Worm (Caenorhabditis elegans): Measurements from ENCODE around the gene F19H6.4.
A peak's percentile ranks its signal among the peaks of the same experiment; 100 is the strongest.

The F19H6.4 gene

DNA sequence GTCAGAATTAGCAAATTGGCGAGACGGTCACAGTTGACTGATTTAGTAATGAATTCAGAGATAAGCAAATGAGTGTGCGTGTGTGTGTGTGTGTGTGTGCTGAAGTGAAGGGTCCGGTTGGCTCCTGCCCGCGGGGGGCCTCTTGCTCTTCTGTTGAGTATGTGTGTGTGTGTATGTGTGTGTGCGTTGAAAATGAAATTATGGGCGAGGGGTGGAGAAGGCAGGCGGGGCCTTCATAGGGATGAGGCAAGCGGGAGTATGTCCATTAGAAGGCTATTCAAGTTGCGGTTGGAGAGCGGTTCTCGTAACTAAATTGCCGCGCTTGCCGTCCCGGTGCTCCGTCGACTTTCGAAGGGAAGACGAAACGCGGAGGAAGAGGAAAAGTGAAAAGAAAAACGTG is 41.8 kb downstream of the F19H6.4 start (continued):
- no peak for TF ChIP-seq unc-86 (tag; optimal IDR thresholded peaks at IDR 0.05)
- TF ChIP-seq ceh-22 (tag; optimal IDR thresholded peaks at IDR 0.05) = no peak
- no peak for TF ChIP-seq hlh-30 (tag; optimal IDR thresholded peaks at IDR 0.05; ENCODE audit: insufficient read depth)
- no peak for TF ChIP-seq ceh-45 (GFP tag; IDR thresholded peaks at IDR 0.05)
- peak; percentile 16 for TF ChIP-seq syd-9 (tag; optimal IDR thresholded peaks at IDR 0.05)
- TF ChIP-seq nhr-11 (tag; optimal IDR thresholded peaks at IDR 0.05) = no peak
- no peak for TF ChIP-seq C08G9.2 (tag; optimal IDR thresholded peaks at IDR 0.05)
- TF ChIP-seq fkh-10 (GFP tag; optimal IDR thresholded peaks at IDR 0.05) = peak; percentile 19
- TF ChIP-seq ceh-6 (GFP tag; optimal IDR thresholded peaks at IDR 0.05) = peak; percentile 11
- no peak for TF ChIP-seq ztf-16 (tag; optimal IDR thresholded peaks at IDR 0.05)
- TF ChIP-seq nfya-1 (tag; optimal IDR thresholded peaks at IDR 0.05) = peak; percentile 42
- TF ChIP-seq ttx-3 (tag; optimal IDR thresholded peaks at IDR 0.05) = no peak
- no peak for TF ChIP-seq pha-2 (tag; optimal IDR thresholded peaks at IDR 0.05)
- no peak for TF ChIP-seq pax-1 (tag; optimal IDR thresholded peaks at IDR 0.05)
- TF ChIP-seq ref-2 (tag; optimal IDR thresholded peaks at IDR 0.05) = peak; percentile 57
- TF ChIP-seq T23F11.4 (GFP tag; optimal IDR thresholded peaks at IDR 0.05) = no peak
- no peak for TF ChIP-seq sox-2 (GFP tag; IDR thresholded peaks at IDR 0.05)
- no peak for TF ChIP-seq fkh-6 (tag; optimal IDR thresholded peaks at IDR 0.05)
- TF ChIP-seq pqm-1 (tag; optimal IDR thresholded peaks at IDR 0.05) = no peak
- no peak for TF ChIP-seq pat-9 (tag; optimal IDR thresholded peaks at IDR 0.05)
- no peak for TF ChIP-seq dmd-4 (tag; optimal IDR thresholded peaks at IDR 0.05; ENCODE audit: borderline replicate concordance)
- no peak for TF ChIP-seq rnt-1 (tag; optimal IDR thresholded peaks at IDR 0.05)
- no peak for TF ChIP-seq C38D4.7 (GFP tag; optimal IDR thresholded peaks at IDR 0.05)
- no peak for TF ChIP-seq eyg-1 (tag; optimal IDR thresholded peaks at IDR 0.05)
- no peak for TF ChIP-seq mec-3 (tag; optimal IDR thresholded peaks at IDR 0.05; ENCODE audit: borderline replicate concordance)
- no peak for TF ChIP-seq lin-11 (tag; optimal IDR thresholded peaks at IDR 0.05)
- TF ChIP-seq ama-1 (optimal IDR thresholded peaks at IDR 0.05) = no peak
- TF ChIP-seq gmeb-2 (tag; optimal IDR thresholded peaks at IDR 0.05) = peak; percentile 34
- TF ChIP-seq che-1 (tag; optimal IDR thresholded peaks at IDR 0.05) = no peak
- peak; percentile 30 for TF ChIP-seq hlh-6 (tag; optimal IDR thresholded peaks at IDR 0.05)
- no peak for TF ChIP-seq hlh-15 (tag; optimal IDR thresholded peaks at IDR 0.05)
- no peak for TF ChIP-seq ceh-48 (tag; optimal IDR thresholded peaks at IDR 0.05)
- TF ChIP-seq unc-55 (GFP tag; optimal IDR thresholded peaks at IDR 0.05) = no peak
- TF ChIP-seq ets-4 (tag; optimal IDR thresholded peaks at IDR 0.05) = no peak
- no peak for TF ChIP-seq ceh-34 (tag; optimal IDR thresholded peaks at IDR 0.05)
- TF ChIP-seq pros-1 (tag; optimal IDR thresholded peaks at IDR 0.05) = no peak
- no peak for TF ChIP-seq unc-3 (GFP tag; conservative IDR thresholded peaks at IDR 0.05)
- no peak for TF ChIP-seq unc-3 (tag; optimal IDR thresholded peaks at IDR 0.05)
- peak; percentile 41 for TF ChIP-seq ceh-18 (tag; optimal IDR thresholded peaks at IDR 0.05)
- no peak for TF ChIP-seq ceh-24 (tag; optimal IDR thresholded peaks at IDR 0.05)
- peak; percentile 37 for TF ChIP-seq ceh-14 (tag; optimal IDR thresholded peaks at IDR 0.05)
- TF ChIP-seq npax-4 (tag; optimal IDR thresholded peaks at IDR 0.05) = no peak
- no peak for TF ChIP-seq hlh-8 (tag; optimal IDR thresholded peaks at IDR 0.05)

DNA sequence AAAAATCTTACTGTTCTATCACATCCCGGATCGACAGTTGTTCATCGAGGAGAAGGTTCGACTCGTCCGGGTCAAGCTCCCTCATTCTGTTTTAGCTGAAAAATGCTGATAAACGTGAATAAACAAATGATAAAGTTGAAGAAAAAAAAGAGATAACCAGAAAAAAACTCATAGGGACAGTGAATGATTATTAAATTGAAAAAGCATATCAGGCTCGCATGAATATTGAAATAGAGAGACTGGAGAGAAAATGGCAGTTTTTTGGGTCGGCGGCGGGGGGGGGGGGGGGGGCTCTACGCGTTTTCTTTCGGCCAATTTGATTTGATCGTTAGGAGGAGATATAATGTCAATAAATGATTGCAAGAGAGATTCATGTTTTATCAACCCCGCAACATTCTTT is 48.5 kb downstream of the F19H6.4 start, which contains the start of gene lin-2:
Gene lin-2 (minus strand): TSS at position 101 of the 400 bp plus-strand sequence.
- TF ChIP-seq unc-55 (GFP tag; optimal IDR thresholded peaks at IDR 0.05) (no peak), elt-4 (tag; optimal IDR thresholded peaks at IDR 0.05) (no peak), unc-42 (tag; optimal IDR thresholded peaks at IDR 0.05) (no peak), eyg-1 (tag; optimal IDR thresholded peaks at IDR 0.05) (no peak), dmd-4 (tag; optimal IDR thresholded peaks at IDR 0.05; ENCODE audit: borderline replicate concordance) (no peak), sdc-2 (tag; optimal IDR thresholded peaks at IDR 0.05) (no peak), C38D4.7 (GFP tag; optimal IDR thresholded peaks at IDR 0.05) (no peak), pag-3 (tag; optimal IDR thresholded peaks at IDR 0.05; ENCODE audit: borderline replicate concordance) (no peak), nfya-1 (tag; optimal IDR thresholded peaks at IDR 0.05) (no peak), lim-6 (tag; optimal IDR thresholded peaks at IDR 0.05) (no peak), K09A11.1 (tag; optimal IDR thresholded peaks at IDR 0.05; ENCODE audit: insufficient read depth) (no peak), ttx-3 (tag; optimal IDR thresholded peaks at IDR 0.05) (no peak), gmeb-2 (tag; optimal IDR thresholded peaks at IDR 0.05) (no peak), pros-1 (tag; optimal IDR thresholded peaks at IDR 0.05) (no peak)
